Worm (Caenorhabditis elegans) whole organism, early embryonic: Measurements from ENCODE around the gene ttr-13.

ENCODE experiments used
- B0310.2 ChIP-seq: sonication (generic microtip); optimal IDR thresholded peaks from 2 replicates; lab custom pipeline; 2016; ENCODE audit warnings: mild to moderate bottlenecking, missing genetic modification characterization, missing compliant biosample characterization
- F13C5.2 ChIP-seq: sonication (generic microtip); optimal IDR thresholded peaks from 2 replicates; lab custom pipeline; 2017; ENCODE audit warnings: mild to moderate bottlenecking, missing genetic modification characterization, inconsistent platforms, missing compliant biosample characterization
- ama-1 ChIP-seq: fragments of 150-350 bp; optimal IDR thresholded peaks from 2 replicates; lab custom pipeline; 2014
- ceh-36 ChIP-seq: sonication (generic microtip); optimal IDR thresholded peaks from 2 replicates; lab custom pipeline; 2016; ENCODE audit warnings: missing genetic modification characterization, inconsistent platforms, missing compliant biosample characterization
- ets-7 ChIP-seq: sonication (generic microtip); optimal IDR thresholded peaks from 2 replicates; lab custom pipeline; 2016; ENCODE audit warnings: missing genotype, missing genetic modification characterization, missing compliant biosample characterization
- flt-1 ChIP-seq: fragments of 200-800 bp; sonication (Bioruptor generic); IDR thresholded peaks from 2 replicates; pipeline ENCODE4 v1.3.6; 2022; ENCODE audit warnings: missing genetic modification characterization, missing compliant biosample characterization
- hmg-4 ChIP-seq: fragments of 200-800 bp; sonication (Bioruptor generic); optimal IDR thresholded peaks from 2 replicates; lab custom pipeline; 2018; ENCODE audit warnings: mild to moderate bottlenecking, missing genetic modification characterization, missing compliant biosample characterization
- hnd-1 ChIP-seq: sonication (generic microtip); optimal IDR thresholded peaks from 2 replicates; lab custom pipeline; 2016; ENCODE audit warnings: missing genetic modification characterization, missing compliant biosample characterization
- sea-1 ChIP-seq: fragments of 200-800 bp; sonication (Bioruptor generic); conservative IDR thresholded peaks from 2 replicates; pipeline ENCODE4 v1.3.6; 2022; ENCODE audit warnings: missing genetic modification characterization, missing compliant biosample characterization
- tbx-11 ChIP-seq: fragments of 200-800 bp; sonication (Bioruptor generic); IDR thresholded peaks from 2 replicates; pipeline ENCODE4 v1.3.6; 2022; ENCODE audit warnings: missing genetic modification characterization, missing compliant biosample characterization
- tra-4 ChIP-seq: sonication (generic microtip); optimal IDR thresholded peaks from 2 replicates; lab custom pipeline; 2017; ENCODE audit warnings: missing genetic modification characterization, missing compliant biosample characterization

ce11 chrV:20597076-20597475, 39.7 kb downstream of the ttr-13 start, which contains the start of gene F46B3.1:
- TF ChIP-seq ceh-36 (tag; lab: Kevin White, UChicago) (no peak), tra-4 (tag; lab: Kevin White, UChicago) (no peak), ama-1 (lab: Kevin White, UChicago) (no peak), ets-7 (tag; lab: Kevin White, UChicago) (no peak), hmg-4 (GFP tag; lab: Kevin White, UChicago) (no peak), hnd-1 (tag; lab: Kevin White, UChicago) (no peak), tbx-11 (GFP tag; lab: Robert Waterston, UW) (no peak), sea-1 (GFP tag; lab: Robert Waterston, UW) (no peak), B0310.2 (no peak), flt-1 (GFP tag; lab: Robert Waterston, UW) (no peak), F13C5.2 (tag; lab: Kevin White, UChicago) (no peak)
